Fruit fly (Drosophila melanogaster): ENCODE results near the gene CG32269.

The CG32269 gene

DNA sequence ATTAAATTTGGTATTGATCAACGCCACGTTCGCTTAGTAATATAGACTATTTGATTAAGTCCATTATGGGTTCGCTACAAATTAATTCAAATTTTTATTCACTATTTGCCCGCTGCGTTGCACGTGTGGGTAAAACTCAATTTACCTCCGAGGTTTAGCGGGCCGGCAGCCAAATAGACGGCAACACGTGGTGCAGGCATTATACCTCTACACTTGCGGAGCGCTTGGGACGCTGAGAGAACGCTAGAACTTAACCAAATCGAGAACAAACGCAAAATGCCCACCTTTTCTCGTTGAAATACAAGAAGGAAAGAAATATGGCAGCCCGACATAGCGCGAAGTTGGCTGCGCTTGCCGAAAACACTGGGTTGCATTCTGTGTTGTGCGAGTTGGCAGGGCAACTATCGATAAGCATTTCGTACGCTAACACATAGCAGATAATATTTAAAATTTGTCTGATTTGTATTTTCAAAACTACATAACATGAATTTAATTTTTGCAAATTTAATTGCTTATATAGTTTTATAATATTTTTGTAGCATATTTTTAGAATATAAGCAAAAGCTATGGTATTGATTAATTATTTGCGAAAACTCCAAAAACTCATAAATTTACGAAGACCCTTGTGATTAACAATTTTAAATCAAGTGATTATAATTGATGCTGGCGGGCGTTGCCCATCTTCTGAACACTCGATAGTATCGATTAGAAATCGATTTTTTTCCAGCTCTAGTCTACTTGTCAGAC is 14.0 kb upstream of the CG32269 start, which contains the start of the genes RpL28 and eIF1 (continued):
- TF ChIP-seq sens-2 (GFP tag; IDR thresholded peaks at IDR 0.05), result peak; percentile 87
- TF ChIP-seq Ssrp (tag; optimal IDR thresholded peaks at IDR 0.05), result peak; percentile 77
- peak; percentile 91 for TF ChIP-seq CG1647 (GFP tag; optimal IDR thresholded peaks at IDR 0.05)
- peak; percentile 91 for TF ChIP-seq slou (GFP tag; optimal IDR thresholded peaks at IDR 0.05)
- no peak for TF ChIP-seq CG15073 (GFP tag; optimal IDR thresholded peaks at IDR 0.05)
- TF ChIP-seq hkb (optimal IDR thresholded peaks at IDR 0.05), result no peak
- TF ChIP-seq hkb (GFP tag; IDR thresholded peaks at IDR 0.05), result peak; percentile 80
- TF ChIP-seq CG1603 (tag; optimal IDR thresholded peaks at IDR 0.05), result peak; percentile 91
- peak; percentile 81 for TF ChIP-seq Atf-2 (GFP tag; optimal IDR thresholded peaks at IDR 0.05)
- TF ChIP-seq Rx (GFP tag; IDR thresholded peaks at IDR 0.05), result peak; percentile 94
- peak; percentile 84 for TF ChIP-seq CG13894 (tag; optimal IDR thresholded peaks at IDR 0.05)
- peak; percentile 94 for TF ChIP-seq Hsf (GFP tag; optimal IDR thresholded peaks at IDR 0.05)
- TF ChIP-seq CG8924 (tag; optimal IDR thresholded peaks at IDR 0.05), result peak; percentile 81
- peak; percentile 75 for TF ChIP-seq gcm (GFP tag; optimal IDR thresholded peaks at IDR 0.05)
- peak; percentile 97 for TF ChIP-seq B-H2 (GFP tag; optimal IDR thresholded peaks at IDR 0.05)
- TF ChIP-seq Dref (GFP tag; IDR thresholded peaks at IDR 0.05), result peak; percentile 72

dm6 chr3L:3218859-3219258 is 10.1 kb upstream of the CG32269 start, which contains the start of the genes hob and nSMase:
Gene hob, minus strand, starts transcription at chr3L:3218920.
Gene nSMase, plus strand, starts transcription at chr3L:3219156.
- TF ChIP-seq Doc3 (GFP tag; IDR thresholded peaks at IDR 0.05; ENCODE audit: partially characterized antibody) (no peak), esg (GFP tag; conservative IDR thresholded peaks at IDR 0.05) (no peak), CG4617 (GFP tag; optimal IDR thresholded peaks at IDR 0.05; ENCODE audit: borderline replicate concordance) (peak; percentile 60), Jarid2 (GFP tag; optimal IDR thresholded peaks at IDR 0.05) (no peak), Lim3 (GFP tag; IDR thresholded peaks at IDR 0.05) (no peak), CG6254 (GFP tag; optimal IDR thresholded peaks at IDR 0.05) (no peak), HLH54F (GFP tag; optimal IDR thresholded peaks at IDR 0.05) (no peak), CG11696 (GFP tag; IDR thresholded peaks at IDR 0.05) (no peak), Abd-B (GFP tag; optimal IDR thresholded peaks at IDR 0.05) (no peak), CrebB (tag; optimal IDR thresholded peaks at IDR 0.05) (no peak), C15 (GFP tag; IDR thresholded peaks at IDR 0.05) (no peak), Oli (tag; optimal IDR thresholded peaks at IDR 0.05) (no peak), CG17829 (tag; optimal IDR thresholded peaks at IDR 0.05) (no peak), CG11247 (GFP tag; IDR thresholded peaks at IDR 0.05) (no peak), lmd (GFP tag; IDR thresholded peaks at IDR 0.05) (no peak), usp (GFP tag; optimal IDR thresholded peaks at IDR 0.05) (no peak), CG10543 (GFP tag; optimal IDR thresholded peaks at IDR 0.05) (no peak), sna (GFP tag; IDR thresholded peaks at IDR 0.05; ENCODE audit: partially characterized antibody) (no peak), ash1 (GFP tag; optimal IDR thresholded peaks at IDR 0.05) (no peak), trh (GFP tag; optimal IDR thresholded peaks at IDR 0.05) (no peak), cg (GFP tag; optimal IDR thresholded peaks at IDR 0.05) (no peak), klu (GFP tag; IDR thresholded peaks at IDR 0.05) (no peak), Ets65A (GFP tag) (no peak), CG18619 (GFP tag; optimal IDR thresholded peaks at IDR 0.05) (no peak), B-H1 (GFP tag; IDR thresholded peaks at IDR 0.05) (no peak), jumu (GFP tag; optimal IDR thresholded peaks at IDR 0.05) (no peak), CG3065 (GFP tag; optimal IDR thresholded peaks at IDR 0.05) (no peak), Ssrp (tag; optimal IDR thresholded peaks at IDR 0.05) (no peak), CG7745 (tag; optimal IDR thresholded peaks at IDR 0.05) (no peak), E2f2 (GFP tag; IDR thresholded peaks at IDR 0.05) (peak; percentile 61; the same call in 1 of the 2 replicates), trem (tag; optimal IDR thresholded peaks at IDR 0.05) (peak; percentile 70), CG9932 (GFP tag; IDR thresholded peaks at IDR 0.05) (no peak; the same call in 1 of the 2 replicates), CG12391 (tag; optimal IDR thresholded peaks at IDR 0.05) (no peak), MBD-R2 (GFP tag; IDR thresholded peaks at IDR 0.05) (peak; percentile 69), CG30020 (tag; optimal IDR thresholded peaks at IDR 0.05) (no peak)
